Worm (Caenorhabditis elegans) whole organism, young adult: Measurements from ENCODE around the gene T27E9.6.

ENCODE experiments used
- bed-1 ChIP-seq: fragments of 200-800 bp; sonication (Bioruptor generic); IDR thresholded peaks from 2 replicates; pipeline ENCODE4 v1.3.6; 2022; ENCODE audit warnings: missing genetic modification reagents, missing genetic modification characterization, missing compliant biosample characterization
- ceh-40 ChIP-seq: fragments of 200-800 bp; sonication (Bioruptor generic); IDR thresholded peaks from 2 replicates; pipeline ENCODE4 v1.3.6; 2022; ENCODE audit warnings: missing genetic modification characterization, missing compliant biosample characterization
- gei-17 ChIP-seq: fragments of 200-800 bp; sonication (Bioruptor generic); optimal IDR thresholded peaks from 2 replicates; lab custom pipeline; 2018; ENCODE audit warnings: mild to moderate bottlenecking, missing genetic modification characterization, missing compliant biosample characterization
- mcd-1 ChIP-seq: fragments of 200-800 bp; sonication (Bioruptor generic); IDR thresholded peaks from 2 replicates; pipeline ENCODE4 v1.3.6; 2022; ENCODE audit warnings: missing genetic modification reagents, missing genetic modification characterization, missing compliant biosample characterization
- nfya-1 ChIP-seq: sonication (generic microtip); optimal IDR thresholded peaks from 2 replicates; lab custom pipeline; 2017; ENCODE audit warnings: antibody characterized with exemption, missing compliant biosample characterization, missing genetic modification characterization, borderline replicate concordance; ENCODE audit not compliant: insufficient read depth
- nhr-27 ChIP-seq: fragments of 200-800 bp; sonication (Bioruptor generic); optimal IDR thresholded peaks from 2 replicates; lab custom pipeline; 2018; ENCODE audit warnings: mild to moderate bottlenecking, missing genetic modification characterization, moderate library complexity, missing compliant biosample characterization
- pha-4 ChIP-seq: fragments of 150-350 bp; sonication (generic microtip); optimal IDR thresholded peaks from 2 replicates; lab custom pipeline; 2014; ENCODE audit warnings: missing biosample characterization, missing genetic modification reagents, missing genetic modification characterization
- sea-2 ChIP-seq: fragments of 200-800 bp; sonication (Bioruptor generic); IDR thresholded peaks from 2 replicates; pipeline ENCODE4 v1.3.6; 2022; ENCODE audit warnings: missing genetic modification characterization, missing compliant biosample characterization
- unc-62 ChIP-seq: fragments of 150-350 bp; optimal IDR thresholded peaks from 2 replicates; lab custom pipeline; 2014; ENCODE audit warnings: missing biosample characterization, missing genetic modification reagents, missing genetic modification characterization
- ztf-18 ChIP-seq: sonication (generic microtip); optimal IDR thresholded peaks from 2 replicates; lab custom pipeline; 2016; ENCODE audit warnings: missing genotype, mild to moderate bottlenecking, missing genetic modification characterization, missing compliant biosample characterization
- ztf-22 ChIP-seq: fragments of 200-800 bp; sonication (Bioruptor generic); optimal IDR thresholded peaks from 2 replicates; lab custom pipeline; 2018; ENCODE audit warnings: mild to moderate bottlenecking, missing genetic modification characterization, moderate library complexity, missing compliant biosample characterization

DNA sequence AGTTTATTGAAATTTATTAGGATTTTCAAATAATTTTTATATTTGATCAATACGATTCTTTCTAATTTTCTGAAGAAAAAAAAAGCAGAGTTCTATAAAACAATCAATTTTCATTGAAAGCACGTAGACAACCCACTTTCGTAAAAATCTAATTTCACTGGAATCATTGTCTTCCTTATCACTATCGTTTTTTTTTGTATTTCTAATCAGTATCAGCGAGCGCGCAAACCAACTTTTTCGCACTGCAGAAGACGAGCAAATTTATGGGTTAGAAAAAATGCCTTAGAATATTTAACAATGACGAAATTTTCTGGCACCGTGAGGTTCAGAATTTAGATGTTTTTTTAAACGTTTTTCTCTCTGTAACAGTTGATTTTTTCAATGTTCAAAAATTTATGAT, 23.8 kb downstream of the T27E9.6 start:
- no peak for TF ChIP-seq ztf-18 (tag; lab: Kevin White, UChicago)
- TF ChIP-seq nhr-27: no peak
- TF ChIP-seq sea-2 (GFP tag; lab: Robert Waterston, UW): no peak
- no peak for TF ChIP-seq nfya-1 (tag; lab: Kevin White, UChicago)
- TF ChIP-seq ceh-40 (GFP tag; lab: Robert Waterston, UW): no peak
- TF ChIP-seq mcd-1 (GFP tag; lab: Robert Waterston, UW): no peak
- TF ChIP-seq pha-4: no peak
- no peak for TF ChIP-seq ztf-22 (GFP tag; lab: Kevin White, UChicago)
- no peak for TF ChIP-seq gei-17
- TF ChIP-seq bed-1 (GFP tag; lab: Robert Waterston, UW): no peak
- TF ChIP-seq unc-62 (GFP tag; lab: Kevin White, UChicago): no peak
